Worm (Caenorhabditis elegans) whole organism, L4/young adult: ENCODE results near the gene cylc-1.
A peak's percentile ranks its signal among the peaks of the same experiment; 100 is the strongest.
"Not testable (repeated sequence)": the region's sequence is repeated elsewhere in the genome, so short reads cannot be mapped to it uniquely, and the experiment has no call there.

ENCODE experiments used
- W03F9.2 ChIP-seq: fragments of 150-350 bp; optimal IDR thresholded peaks from 2 replicates; lab custom pipeline; 2014; ENCODE audit warnings: missing biosample characterization, missing genetic modification characterization
- dao-5 ChIP-seq: sonication (generic microtip); optimal IDR thresholded peaks from 2 replicates; lab custom pipeline; 2016; ENCODE audit warnings: missing genotype, missing genetic modification characterization, moderate library complexity, missing compliant biosample characterization
- him-1 ChIP-seq: sonication (generic microtip); optimal IDR thresholded peaks from 2 replicates; lab custom pipeline; 2016; ENCODE audit warnings: missing genotype, missing genetic modification reagents, missing genetic modification characterization, missing compliant biosample characterization

Gene cylc-1

ce11 chrIV:5221721-5222120 is 3.9 kb downstream of the cylc-1 start:
- no peak for TF ChIP-seq W03F9.2 (tag; lab: Kevin White, UChicago)
- TF ChIP-seq him-1 (tag; lab: Kevin White, UChicago) = no peak
- no peak for TF ChIP-seq dao-5

- TF ChIP-seq him-1 (tag; lab: Kevin White, UChicago); W03F9.2 (tag; lab: Kevin White, UChicago); dao-5: not testable (repeated sequence)
These were observed 7.1 kb downstream of the cylc-1 start, which contains the start of gene nsph-4.2 for ce11 chrIV:5218496-5218895. TSS of gene nsph-4.2 (plus strand) at chrIV:5218796.

ce11 chrIV:5216349-5216748 is 9.2 kb downstream of the cylc-1 start:
- no peak for TF ChIP-seq W03F9.2 (tag; lab: Kevin White, UChicago)
- TF ChIP-seq dao-5 = no peak
- no peak for TF ChIP-seq him-1 (tag; lab: Kevin White, UChicago)

- TF ChIP-seq W03F9.2 (tag; lab: Kevin White, UChicago) (no peak), him-1 (tag; lab: Kevin White, UChicago) (no peak)
These were observed 10.5 kb downstream of the cylc-1 start, which contains the start of gene Y59E9AL.4 for ce11 chrIV:5215092-5215491. TSS of gene Y59E9AL.4 (minus strand) at chrIV:5215192.

DNA sequence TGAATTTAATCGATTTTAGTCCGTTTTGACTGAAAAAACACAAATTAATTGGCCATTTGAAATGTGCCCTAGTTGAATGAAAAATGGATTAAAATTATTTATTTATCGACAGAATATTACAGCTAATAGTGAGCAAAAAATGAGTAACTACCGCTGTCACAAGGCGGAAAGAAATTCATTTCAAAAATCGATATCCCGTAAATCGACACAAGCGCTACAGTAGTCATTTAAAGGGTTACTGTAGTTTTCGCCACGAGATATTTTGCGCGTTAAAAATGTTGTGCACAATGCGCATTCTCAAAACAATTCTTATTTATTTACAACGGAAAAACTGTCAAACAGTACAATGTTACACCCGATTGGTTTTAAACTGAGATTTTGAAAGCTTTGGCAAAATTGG is 15.0 kb downstream of the cylc-1 start:
- TF ChIP-seq dao-5 (no peak), W03F9.2 (tag; lab: Kevin White, UChicago) (no peak), him-1 (tag; lab: Kevin White, UChicago) (no peak)

DNA sequence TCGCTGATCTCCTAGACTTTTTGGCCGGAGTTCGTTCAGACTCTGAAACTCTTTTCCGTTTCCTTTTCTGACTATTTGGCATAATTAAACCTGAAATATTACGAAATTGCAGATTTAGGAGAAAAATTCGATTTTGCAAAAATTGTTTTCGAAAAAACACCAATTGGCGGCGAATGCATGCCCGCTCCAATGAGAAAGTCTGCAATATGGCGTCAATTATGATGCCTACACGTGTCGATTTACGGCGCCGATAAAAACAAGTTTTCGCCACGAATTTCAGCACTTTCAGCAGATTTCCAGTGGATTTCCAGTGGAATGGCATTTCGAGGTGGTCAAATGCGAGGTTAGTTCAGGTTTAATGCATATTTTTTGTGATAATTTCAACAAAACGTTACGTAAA is 16.2 kb downstream of the cylc-1 start, which contains the start of the genes Y59E9AL.36 and nbet-1:
Y59E9AL.36 (minus strand) TSS at position 92 of the 400 bp plus-strand sequence.
nbet-1 (plus strand) TSS at position 112 of the 400 bp plus-strand sequence.
- no peak for TF ChIP-seq dao-5
- TF ChIP-seq W03F9.2 (tag; lab: Kevin White, UChicago) = peak; percentile 64

DNA sequence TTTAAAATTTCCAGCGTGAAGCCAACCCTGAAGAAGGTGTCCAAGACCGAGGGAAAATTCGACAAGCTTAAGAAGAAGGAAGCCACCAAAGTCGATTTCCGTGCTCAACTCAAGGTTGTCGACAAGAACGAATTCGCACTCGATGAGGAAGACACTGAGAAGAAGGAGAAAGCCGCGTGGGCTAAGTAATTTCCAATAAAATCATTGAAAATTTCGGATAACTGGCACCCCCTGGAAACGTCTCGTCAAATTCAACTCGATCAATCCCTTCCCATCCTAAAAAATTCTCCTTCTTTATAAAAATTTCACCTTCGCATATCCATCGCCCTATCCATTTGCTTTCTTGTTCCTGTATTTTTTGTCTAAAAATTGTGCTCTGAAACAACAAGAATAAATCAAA is 18.9 kb downstream of the cylc-1 start:
- TF ChIP-seq W03F9.2 (tag; lab: Kevin White, UChicago) = no peak
- TF ChIP-seq dao-5 = no peak
- TF ChIP-seq him-1 (tag; lab: Kevin White, UChicago) = no peak

- TF ChIP-seq W03F9.2 (tag; lab: Kevin White, UChicago) = no peak
- TF ChIP-seq dao-5 = no peak
- no peak for TF ChIP-seq him-1 (tag; lab: Kevin White, UChicago)
These were observed 21.0 kb downstream of the cylc-1 start, which contains the start of gene tni-4 for ce11 chrIV:5204573-5204972. TSS of gene tni-4 (plus strand) at chrIV:5204591.

ce11 chrIV:5202575-5202974 is 23.0 kb downstream of the cylc-1 start:
- TF ChIP-seq dao-5 = no peak
- TF ChIP-seq him-1 (tag; lab: Kevin White, UChicago) = no peak
- no peak for TF ChIP-seq W03F9.2 (tag; lab: Kevin White, UChicago)

DNA sequence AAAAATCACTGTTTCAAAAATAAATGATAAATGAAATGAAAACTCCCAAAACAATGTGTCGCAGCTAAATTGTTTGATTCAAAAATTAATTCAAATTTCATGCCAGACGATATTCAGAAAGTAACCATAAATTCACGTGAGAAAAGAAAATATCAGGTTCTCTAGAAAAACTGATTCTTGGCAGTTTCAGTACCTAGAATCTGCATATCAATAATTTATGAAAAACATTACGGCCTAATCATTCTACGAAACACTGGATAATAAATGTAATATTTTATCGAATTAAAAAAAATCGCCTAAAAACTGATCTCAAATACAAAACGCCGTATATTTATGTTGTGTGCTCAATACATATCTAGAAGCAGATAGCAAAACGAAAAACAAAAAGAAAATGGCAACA is 24.8 kb downstream of the cylc-1 start:
- TF ChIP-seq him-1 (tag; lab: Kevin White, UChicago) (no peak), W03F9.2 (tag; lab: Kevin White, UChicago) (no peak), dao-5 (no peak)

ce11 chrIV:5195531-5195930 is 30.0 kb downstream of the cylc-1 start, which contains the start of gene gpa-18:
TSS of gene gpa-18 (minus strand) at chrIV:5195631.
- no peak for TF ChIP-seq dao-5
- no peak for TF ChIP-seq W03F9.2 (tag; lab: Kevin White, UChicago)
- TF ChIP-seq him-1 (tag; lab: Kevin White, UChicago) = no peak

ce11 chrIV:5188051-5188450 is 37.5 kb downstream of the cylc-1 start:
- TF ChIP-seq him-1 (tag; lab: Kevin White, UChicago) = no peak

- no peak for TF ChIP-seq dao-5
- no peak for TF ChIP-seq him-1 (tag; lab: Kevin White, UChicago)
- TF ChIP-seq W03F9.2 (tag; lab: Kevin White, UChicago) = no peak
These were observed 38.9 kb downstream of the cylc-1 start, which contains the start of the genes W03F8.6 and mtrf-1L for ce11 chrIV:5186480-5187205. TSS of gene W03F8.6 (minus strand) at chrIV:5186580. TSS of gene mtrf-1L (plus strand) at chrIV:5187155.

DNA sequence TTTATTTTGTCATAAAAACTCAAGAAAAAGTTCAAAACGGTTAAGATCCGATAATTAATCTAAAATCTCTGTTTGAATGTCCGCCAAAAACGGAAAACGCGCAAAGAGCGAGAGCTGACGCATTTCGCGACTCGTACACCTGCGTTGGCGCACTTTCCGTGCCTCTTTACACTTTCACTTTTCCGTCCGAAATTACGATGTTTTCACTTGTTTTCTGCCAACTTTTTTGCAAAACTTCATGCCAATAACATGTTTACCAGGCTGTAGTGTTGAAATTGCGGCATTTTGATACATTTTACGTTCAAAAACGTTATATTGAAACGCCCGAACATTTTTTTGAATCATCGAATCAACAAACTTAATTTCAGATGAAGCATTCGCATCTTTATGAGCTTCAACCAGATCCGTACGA is 41.8 kb downstream of the cylc-1 start, which contains the start of gene W03F8.4:
W03F8.4 (plus strand) TSS at position 369 of the 412 bp plus-strand sequence.
- TF ChIP-seq W03F9.2 (tag; lab: Kevin White, UChicago) = peak; percentile 93
- no peak for TF ChIP-seq dao-5
- TF ChIP-seq him-1 (tag; lab: Kevin White, UChicago) = no peak
